Worm (Caenorhabditis elegans): ENCODE data around the gene ari-2.
A peak's percentile ranks its signal among the peaks of the same experiment; 100 is the strongest.

The ari-2 gene

ce11 chrIV:5593804-5594214, 42.9 kb downstream of the ari-2 start (continued):
- TF ChIP-seq hlh-11 (tag; optimal IDR thresholded peaks at IDR 0.05) (peak; percentile 90), skn-1 (tag; optimal IDR thresholded peaks at IDR 0.05) (no peak), lim-7 (GFP tag; IDR thresholded peaks at IDR 0.05) (no peak), lin-38 (GFP tag; IDR thresholded peaks at IDR 0.05) (no peak), arid-1 (GFP tag; conservative IDR thresholded peaks at IDR 0.05) (no peak), lsy-2 (tag; optimal IDR thresholded peaks at IDR 0.05) (peak in 1 of 2 experiments; percentile 57), tra-1 (GFP tag; IDR thresholded peaks at IDR 0.05) (peak; percentile 26; the same call in 1 of the 2 replicates), dmd-6 (GFP tag; IDR thresholded peaks at IDR 0.05) (peak; percentile 50), dve-1 (tag; optimal IDR thresholded peaks at IDR 0.05; ENCODE audit: insufficient read depth) (peak; percentile 71), nhr-28 (tag; optimal IDR thresholded peaks at IDR 0.05) (peak; percentile 62), ZK546.5 (tag; optimal IDR thresholded peaks at IDR 0.05) (no peak), Y105C5A.15 (GFP tag; IDR thresholded peaks at IDR 0.05) (no peak), jun-1 (tag; optimal IDR thresholded peaks at IDR 0.05) (peak; percentile 34), ceh-82 (tag; optimal IDR thresholded peaks at IDR 0.05) (no peak), mxl-2 (GFP tag; conservative IDR thresholded peaks at IDR 0.05) (no peak), mdt-29 (GFP tag; IDR thresholded peaks at IDR 0.05) (no peak), T26A8.4 (GFP tag; IDR thresholded peaks at IDR 0.05) (peak; percentile 50; the same call in 1 of the 2 replicates), F37D6.2 (tag; optimal IDR thresholded peaks at IDR 0.05) (no peak), snpc-4 (tag; optimal IDR thresholded peaks at IDR 0.05) (no peak), hlh-30 (tag; optimal IDR thresholded peaks at IDR 0.05; ENCODE audit: insufficient read depth) (peak; percentile 83), ztf-7 (tag; optimal IDR thresholded peaks at IDR 0.05) (no peak), dmd-9 (GFP tag; IDR thresholded peaks at IDR 0.05) (no peak), nhr-6 (tag; optimal IDR thresholded peaks at IDR 0.05) (peak; percentile 47), unc-62 (GFP tag; optimal IDR thresholded peaks at IDR 0.05 in 1 of 2) (peak in 1 of 2 experiments; percentile 100), unc-62 (tag; optimal IDR thresholded peaks at IDR 0.05) (no peak), R02D3.7 (tag; optimal IDR thresholded peaks at IDR 0.05) (no peak), dpl-1 (GFP tag; optimal IDR thresholded peaks at IDR 0.05) (no peak), nhr-41 (GFP tag; IDR thresholded peaks at IDR 0.05) (no peak), F10B5.3 (tag; optimal IDR thresholded peaks at IDR 0.05) (no peak), snpc-1.2 (GFP tag; IDR thresholded peaks at IDR 0.05) (no peak), pha-4 (GFP tag; IDR thresholded peaks at IDR 0.05) (no peak), pha-4 (tag; optimal IDR thresholded peaks at IDR 0.05) (peak; percentile 93), gei-8 (GFP tag; optimal IDR thresholded peaks at IDR 0.05) (no peak), hmg-1.1 (GFP tag; IDR thresholded peaks at IDR 0.05) (peak; percentile 52; the same call in 1 of the 2 replicates), ZK337.2 (GFP tag; IDR thresholded peaks at IDR 0.05) (no peak), fkh-10 (GFP tag; optimal IDR thresholded peaks at IDR 0.05) (no peak), hif-1 (tag; optimal IDR thresholded peaks at IDR 0.05) (peak in 1 of 2 experiments; percentile 36), nhr-42 (GFP tag; IDR thresholded peaks at IDR 0.05) (no peak), tag-97 (GFP tag; IDR thresholded peaks at IDR 0.05) (no peak), daf-19 (GFP tag; conservative IDR thresholded peaks at IDR 0.05) (no peak), D1046.2 (GFP tag; IDR thresholded peaks at IDR 0.05) (no peak), zag-1 (tag; optimal IDR thresholded peaks at IDR 0.05) (no peak), ztf-11 (tag; optimal IDR thresholded peaks at IDR 0.05) (no peak), lin-29 (GFP tag; IDR thresholded peaks at IDR 0.05) (no peak), aha-1 (tag) (peak; percentile 88), daf-16 (GFP tag; optimal IDR thresholded peaks at IDR 0.05) (peak in 1 of 2 experiments; percentile 99), daf-16 (tag; optimal IDR thresholded peaks at IDR 0.05) (peak; percentile 93), Y48G9A.11 (GFP tag; IDR thresholded peaks at IDR 0.05) (no peak), rbr-2 (tag; optimal IDR thresholded peaks at IDR 0.05) (peak; percentile 61)

Data from whole organism, L4 larva.